Fruit fly (Drosophila melanogaster) whole organism: ENCODE measurements around the gene cv.

Experiments
- CG8478 ChIP-seq: fragments of >200 bp; optimal IDR thresholded peaks from 2 replicates; lab custom pipeline; 2018; ENCODE audit warnings: inconsistent platforms
- EcR ChIP-seq, 2 experiments: fragments of >200 bp; optimal IDR thresholded peaks; 2 replicates each; lab custom pipeline; 2017; ENCODE audit warnings: missing biosample characterization in 2 of 2, missing genetic modification characterization in 2 of 2, missing genetic modification reagents in 2 of 2
- pan ChIP-seq: fragments of >200 bp; optimal IDR thresholded peaks from 2 replicates; lab custom pipeline; 2017
- psq ChIP-seq: fragments of >200 bp; optimal IDR thresholded peaks from 2 replicates; lab custom pipeline; 2017
- usp ChIP-seq: fragments of >200 bp; optimal IDR thresholded peaks from 2 replicates; lab custom pipeline; 2017; ENCODE audit warnings: missing biosample characterization, missing genetic modification characterization, mixed read lengths

DNA sequence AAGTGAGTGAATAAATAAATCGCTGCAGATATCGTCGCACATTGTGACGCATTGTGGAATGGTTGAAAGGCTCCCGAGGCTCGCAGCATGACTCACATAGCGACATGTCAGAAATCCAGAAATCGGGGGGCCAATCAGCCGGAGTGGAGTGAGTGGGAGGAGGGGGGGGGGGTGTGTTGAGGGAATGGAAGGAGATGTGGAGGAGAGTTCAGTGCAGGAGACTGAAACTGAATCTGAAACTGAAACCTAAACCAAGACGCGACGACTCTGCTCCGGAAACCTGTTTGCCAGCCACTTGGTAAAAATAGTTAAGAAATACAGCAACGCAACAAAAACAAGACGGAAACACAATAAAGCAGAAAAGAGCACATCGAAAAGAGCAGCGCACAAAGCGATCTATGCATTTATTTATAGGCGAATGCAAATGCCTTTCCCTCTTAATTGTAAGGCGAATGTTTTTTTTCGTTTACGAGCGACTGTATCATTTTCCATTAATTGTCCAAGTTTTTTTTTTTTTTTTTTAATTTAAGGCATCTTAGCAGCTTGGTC lies 34.4 kb downstream of the cv start:
- TF ChIP-seq psq (lab: Kevin White, UChicago) (no peak), usp (GFP tag; lab: Kevin White, UChicago) (no peak), pan (lab: Kevin White, UChicago) (no peak), EcR (GFP tag; optimal IDR thresholded peaks at IDR 0.05; lab: Kevin White, UChicago) (no peak), CG8478 (no peak)
